Fruit fly (Drosophila melanogaster) whole organism, embryonic: ENCODE measurements around the gene Klp67A.
A peak's percentile ranks its signal among the peaks of the same experiment; 100 is the strongest.

Experiments
- ATbp ChIP-seq: fragments of 200-800 bp; sonication (Bioruptor generic); optimal IDR thresholded peaks from 2 replicates; lab custom pipeline; 2017; ENCODE audit warnings: missing biosample characterization, mild to moderate bottlenecking, missing genetic modification characterization, missing genetic modification reagents
- Abd-B ChIP-seq: fragments of 200-800 bp; sonication (Bioruptor generic); optimal IDR thresholded peaks from 2 replicates; lab custom pipeline; 2018; ENCODE audit warnings: missing biosample characterization, mild to moderate bottlenecking, missing genetic modification characterization, moderate library complexity
- CG10267 ChIP-seq: fragments of 200-800 bp; sonication (Bioruptor generic); optimal IDR thresholded peaks from 2 replicates; lab custom pipeline; 2018; ENCODE audit warnings: missing biosample characterization, mild to moderate bottlenecking, missing genetic modification characterization, moderate library complexity
- CG10979 ChIP-seq: fragments of 200-800 bp; sonication (Bioruptor generic); optimal IDR thresholded peaks from 2 replicates; lab custom pipeline; 2018; ENCODE audit warnings: missing biosample characterization, mild to moderate bottlenecking, missing genetic modification characterization, moderate library complexity
- CG13894 ChIP-seq: fragments of 200-800 bp; sonication (Bioruptor generic); optimal IDR thresholded peaks from 3 replicates; lab custom pipeline; 2018; ENCODE audit warnings: missing biosample characterization, mild to moderate bottlenecking, missing genetic modification characterization, moderate library complexity
- CG17385 ChIP-seq: fragments of 200-800 bp; sonication (Bioruptor generic); optimal IDR thresholded peaks from 3 replicates; lab custom pipeline; 2018; ENCODE audit warnings: missing biosample characterization, mild to moderate bottlenecking, missing genetic modification characterization
- CG18011 ChIP-seq: fragments of 200-800 bp; sonication (Bioruptor generic); optimal IDR thresholded peaks from 2 replicates; lab custom pipeline; 2017; ENCODE audit warnings: missing biosample characterization, missing genetic modification characterization, mild to moderate bottlenecking, moderate library complexity, missing genotype
- CG18764 ChIP-seq: fragments of 200-800 bp; sonication (Bioruptor generic); optimal IDR thresholded peaks from 3 replicates; lab custom pipeline; 2016; ENCODE audit warnings: missing biosample characterization, missing genetic modification characterization
- CG31388 ChIP-seq: fragments of 200-800 bp; sonication (Bioruptor generic); optimal IDR thresholded peaks from 2 replicates; lab custom pipeline; 2016; ENCODE audit warnings: missing biosample characterization, missing genetic modification characterization
- CG3163 ChIP-seq: fragments of 200-800 bp; sonication (Bioruptor generic); optimal IDR thresholded peaks from 3 replicates; lab custom pipeline; 2016; ENCODE audit warnings: missing biosample characterization, missing genetic modification characterization
- CG4854 ChIP-seq: fragments of 200-800 bp; sonication (Bioruptor generic); optimal IDR thresholded peaks from 2 replicates; lab custom pipeline; 2016; ENCODE audit warnings: missing biosample characterization, missing genetic modification characterization, inconsistent platforms
- CG6813 ChIP-seq: fragments of 200-800 bp; sonication (Bioruptor generic); optimal IDR thresholded peaks from 2 replicates; lab custom pipeline; 2017; ENCODE audit warnings: missing biosample characterization, missing genetic modification characterization, mild to moderate bottlenecking, moderate library complexity, missing genetic modification reagents
- CG7271 ChIP-seq: fragments of 200-800 bp; sonication (Bioruptor generic); optimal IDR thresholded peaks from 2 replicates; lab custom pipeline; 2018; ENCODE audit warnings: missing biosample characterization, mild to moderate bottlenecking, missing genetic modification characterization, moderate library complexity
- D19A ChIP-seq: fragments of 200-800 bp; optimal IDR thresholded peaks from 3 replicates; lab custom pipeline; 2019; ENCODE audit warnings: missing biosample characterization, mild to moderate bottlenecking, missing genetic modification characterization, moderate library complexity
- E2f2 ChIP-seq: fragments of 200-800 bp; sonication (Bioruptor generic); IDR thresholded peaks from 2 replicates; pipeline ENCODE4 v1.3.6; 2022; ENCODE audit warnings: missing biosample characterization, missing genetic modification characterization
- Hmx ChIP-seq: fragments of 200-800 bp; sonication (Bioruptor generic); optimal IDR thresholded peaks from 2 replicates; lab custom pipeline; 2016; ENCODE audit warnings: missing biosample characterization, missing genetic modification characterization
- MTF-1 ChIP-seq: fragments of 200-800 bp; sonication (Bioruptor generic); optimal IDR thresholded peaks from 2 replicates; lab custom pipeline; 2018; ENCODE audit warnings: missing biosample characterization, mild to moderate bottlenecking, missing genetic modification characterization, borderline replicate concordance
- Med ChIP-seq: fragments of 200-800 bp; sonication (Bioruptor generic); peaks from one replicate; lab custom pipeline; 2016; ENCODE audit warnings: missing biosample characterization, missing genetic modification characterization, mild to moderate bottlenecking, inconsistent platforms, moderate library complexity
- NC2α ChIP-seq: fragments of 200-800 bp; sonication (Bioruptor generic); optimal IDR thresholded peaks from 2 replicates; lab custom pipeline; 2016; ENCODE audit warnings: missing biosample characterization, missing genetic modification characterization
- Nf-YB ChIP-seq: fragments of 200-800 bp; sonication (Bioruptor generic); optimal IDR thresholded peaks from 3 replicates; lab custom pipeline; 2019; ENCODE audit warnings: missing biosample characterization, mild to moderate bottlenecking, missing genetic modification characterization, moderate library complexity
- Usf ChIP-seq: fragments of 200-800 bp; sonication (Bioruptor generic); optimal IDR thresholded peaks from 2 replicates; lab custom pipeline; 2017; ENCODE audit warnings: missing genotype, missing biosample characterization, missing genetic modification characterization
- Vsx1 ChIP-seq: fragments of 200-800 bp; sonication (Bioruptor generic); optimal IDR thresholded peaks from 2 replicates; lab custom pipeline; 2017; ENCODE audit warnings: missing biosample characterization, mild to moderate bottlenecking, missing genetic modification characterization, missing genetic modification reagents
- abd-A ChIP-seq: fragments of 200-800 bp; sonication (Bioruptor generic); optimal IDR thresholded peaks from 3 replicates; lab custom pipeline; 2019; ENCODE audit warnings: missing biosample characterization, mild to moderate bottlenecking, missing genetic modification characterization, moderate library complexity
- ase ChIP-seq: fragments of 200-800 bp; sonication (Bioruptor generic); IDR thresholded peaks from 3 replicates; pipeline ENCODE4 v1.3.6; 2022; ENCODE audit warnings: missing biosample characterization, missing genetic modification characterization
- az2 ChIP-seq: fragments of 200-800 bp; sonication (Bioruptor generic); optimal IDR thresholded peaks from 3 replicates; lab custom pipeline; 2016; ENCODE audit warnings: missing biosample characterization, missing genetic modification characterization
- corto ChIP-seq: fragments of 200-800 bp; sonication (Bioruptor generic); optimal IDR thresholded peaks from 2 replicates; lab custom pipeline; 2016; ENCODE audit warnings: missing biosample characterization, mild to moderate bottlenecking, missing genetic modification characterization, moderate library complexity
- crc ChIP-seq: fragments of 200-800 bp; sonication (Bioruptor generic); optimal IDR thresholded peaks from 2 replicates; lab custom pipeline; 2016; ENCODE audit warnings: missing biosample characterization, missing genetic modification characterization
- crp ChIP-seq, 2 experiments: fragments of 200-800 bp; sonication (Bioruptor generic); optimal IDR thresholded peaks; 2 replicates in 1 of 2; 3 replicates in 1 of 2; lab custom pipeline; 2017; ENCODE audit warnings: missing biosample characterization in 2 of 2, missing genetic modification characterization in 2 of 2, mild to moderate bottlenecking in 1 of 2, moderate library complexity in 1 of 2
- dpn ChIP-seq, 2 experiments: fragments of 200-800 bp; sonication (Bioruptor generic); optimal IDR thresholded peaks; 3 replicates each; lab custom pipeline; 2016; ENCODE audit warnings: missing biosample characterization in 2 of 2, missing genetic modification characterization in 2 of 2
- gro ChIP-seq: fragments of 200-800 bp; sonication (Bioruptor generic); optimal IDR thresholded peaks from 2 replicates; lab custom pipeline; 2016; ENCODE audit warnings: missing biosample characterization, missing genetic modification characterization
- kni ChIP-seq: fragments of 200-800 bp; sonication (Bioruptor generic); optimal IDR thresholded peaks from 3 replicates; lab custom pipeline; 2017; ENCODE audit warnings: mild to moderate bottlenecking, missing biosample characterization, missing genetic modification reagents, missing genetic modification characterization
- lola ChIP-seq, 3 experiments: fragments of >200 bp in 2 of 3; fragments of 200-800 bp in 1 of 3; sonication (Bioruptor generic) in 1 of 3; optimal IDR thresholded peaks; 2 replicates each; lab custom pipeline; 2017 to 2019; ENCODE audit warnings: missing biosample characterization in 3 of 3, missing genetic modification characterization in 3 of 3, mild to moderate bottlenecking in 1 of 3, moderate library complexity in 1 of 3
- nau ChIP-seq: fragments of 200-800 bp; sonication (Bioruptor generic); optimal IDR thresholded peaks from 3 replicates; lab custom pipeline; 2017; ENCODE audit warnings: missing biosample characterization, mild to moderate bottlenecking, missing genetic modification characterization, missing genetic modification reagents
- p53 ChIP-seq: fragments of 200-800 bp; sonication (Bioruptor generic); optimal IDR thresholded peaks from 2 replicates; lab custom pipeline; 2016; ENCODE audit warnings: missing biosample characterization, missing genetic modification characterization
- peb ChIP-seq: fragments of 200-800 bp; sonication (Bioruptor generic); IDR thresholded peaks from 2 replicates; pipeline ENCODE4 v1.3.6; 2022; ENCODE audit warnings: missing biosample characterization, missing genetic modification characterization
- pfk ChIP-seq: fragments of 200-800 bp; sonication (Bioruptor generic); optimal IDR thresholded peaks from 2 replicates; lab custom pipeline; 2018; ENCODE audit warnings: missing biosample characterization, mild to moderate bottlenecking, missing genetic modification characterization, moderate library complexity
- pita ChIP-seq: fragments of 200-800 bp; sonication (Bioruptor generic); optimal IDR thresholded peaks from 2 replicates; lab custom pipeline; 2017; ENCODE audit warnings: missing biosample characterization, mild to moderate bottlenecking, missing genetic modification characterization
- rib ChIP-seq: fragments of 200-800 bp; sonication (Bioruptor generic); IDR thresholded peaks from 2 replicates; pipeline ENCODE4 v1.3.6; 2022; ENCODE audit warnings: missing biosample characterization, missing genetic modification characterization
- run ChIP-seq: fragments of 200-800 bp; sonication (Bioruptor generic); optimal IDR thresholded peaks from 3 replicates; lab custom pipeline; 2018; ENCODE audit warnings: missing biosample characterization, mild to moderate bottlenecking, missing genetic modification characterization
- scrt ChIP-seq: fragments of 200-800 bp; sonication (Bioruptor generic); optimal IDR thresholded peaks from 2 replicates; lab custom pipeline; 2018; ENCODE audit warnings: missing biosample characterization, mild to moderate bottlenecking, missing genetic modification characterization, moderate library complexity
- slbo ChIP-seq: fragments of 200-800 bp; sonication (Bioruptor generic); IDR thresholded peaks from 2 replicates; pipeline ENCODE4 v1.3.6; 2022; ENCODE audit warnings: missing biosample characterization, missing genetic modification characterization
- sqz ChIP-seq: fragments of 200-800 bp; sonication (Bioruptor generic); optimal IDR thresholded peaks from 3 replicates; lab custom pipeline; 2018; ENCODE audit warnings: missing biosample characterization, mild to moderate bottlenecking, missing genetic modification characterization
- tll ChIP-seq, 2 experiments: fragments of 200-800 bp in 1 of 2; fragments of >200 bp in 1 of 2; sonication (Bioruptor generic) in 1 of 2; optimal IDR thresholded peaks; 2 replicates each; lab custom pipeline; 2017 to 2019; ENCODE audit warnings: missing biosample characterization in 2 of 2, missing genetic modification characterization in 2 of 2, mild to moderate bottlenecking in 1 of 2, moderate library complexity in 1 of 2
- usp ChIP-seq: fragments of >200 bp; optimal IDR thresholded peaks from 2 replicates; lab custom pipeline; 2017; ENCODE audit warnings: missing biosample characterization, missing genetic modification characterization
- vvl ChIP-seq: fragments of 200-800 bp; sonication (Bioruptor generic); IDR thresholded peaks from 2 replicates; pipeline ENCODE4 v1.3.6; 2022; ENCODE audit warnings: missing biosample characterization, missing genetic modification characterization

Klp67A gene

dm6 chr3L:9384445-9385079, 17.7 kb upstream of the Klp67A start:
- TF ChIP-seq vvl (GFP tag; lab: Robert Waterston, UW), result 0 out of 2 replicates have a peak, but pooled peaks have one; percentile 9
- no peak for TF ChIP-seq abd-A (tag; lab: Kevin White, UChicago)
- TF ChIP-seq gro, result no peak
- 0 out of 2 replicates have a peak, but pooled peaks have one; percentile 16 for TF ChIP-seq slbo (GFP tag; lab: Robert Waterston, UW)
- TF ChIP-seq pfk (GFP tag; lab: Kevin White, UChicago), result no peak
- TF ChIP-seq peb, result no peak
- TF ChIP-seq kni (GFP tag; lab: Kevin White, UChicago), result peak; percentile 53
- no peak for TF ChIP-seq az2 (GFP tag; lab: Kevin White, UChicago)
- TF ChIP-seq dpn (GFP tag; optimal IDR thresholded peaks at IDR 0.05; lab: Kevin White, UChicago), result no peak
- TF ChIP-seq pita (GFP tag; lab: Kevin White, UChicago), result no peak
- TF ChIP-seq Med (GFP tag; lab: Kevin White, UChicago), result peak; percentile 44
- TF ChIP-seq CG17385 (GFP tag; lab: Kevin White, UChicago), result peak; percentile 59
- no peak for TF ChIP-seq rib

- TF ChIP-seq scrt (GFP tag; lab: Kevin White, UChicago) (peak; percentile 95), CG18011 (GFP tag; lab: Kevin White, UChicago) (peak; percentile 89), Med (GFP tag; lab: Kevin White, UChicago) (peak; percentile 98), Hmx (GFP tag; lab: Kevin White, UChicago) (peak; percentile 83), sqz (peak; percentile 93), nau (GFP tag; lab: Kevin White, UChicago) (peak; percentile 99), CG10979 (peak; percentile 99), Nf-YB (GFP tag; lab: Kevin White, UChicago) (peak; percentile 86), CG10267 (tag; lab: Kevin White, UChicago) (peak; percentile 94), Vsx1 (GFP tag; lab: Kevin White, UChicago) (peak; percentile 96), run (peak; percentile 95), D19A (tag; lab: Kevin White, UChicago) (peak; percentile 96), NC2α (GFP tag; lab: Kevin White, UChicago) (peak; percentile 65), crp (GFP tag; optimal IDR thresholded peaks at IDR 0.05; lab: Kevin White, UChicago) (peak; percentile 4 to 66), Usf (GFP tag; lab: Kevin White, UChicago) (peak; percentile 96), p53 (GFP tag; lab: Kevin White, UChicago) (peak; percentile 76), CG13894 (peak; percentile 93), CG31388 (peak; percentile 96), crc (peak; percentile 92), Abd-B (GFP tag; lab: Kevin White, UChicago) (peak; percentile 97), ase (GFP tag; lab: Robert Waterston, UW) (peak; percentile 98), CG3163 (GFP tag; lab: Kevin White, UChicago) (peak; percentile 69), ATbp (peak; percentile 99), MTF-1 (peak; percentile 94), CG6813 (peak; percentile 97), CG4854 (GFP tag; lab: Kevin White, UChicago) (peak; percentile 96), E2f2 (GFP tag; lab: Robert Waterston, UW) (peak; percentile 84), usp (GFP tag; lab: Kevin White, UChicago) (no peak), CG7271 (tag; lab: Kevin White, UChicago) (peak; percentile 90), lola (GFP tag; optimal IDR thresholded peaks at IDR 0.05; lab: Kevin White, UChicago) (peak in 1 of 3 experiments; percentile 95), tll (GFP tag; optimal IDR thresholded peaks at IDR 0.05; lab: Kevin White, UChicago) (peak in 1 of 2 experiments; percentile 50), CG18764 (GFP tag; lab: Kevin White, UChicago) (peak; percentile 97), corto (GFP tag; lab: Kevin White, UChicago) (peak; percentile 100)
Measured at dm6 chr3L:9383345-9384075, 16.7 kb upstream of the Klp67A start, which contains the start of gene Hsp27. Gene Hsp27 (plus strand): TSS chr3L:9384063.
